Fruit fly (Drosophila melanogaster) whole organism, embryonic: ENCODE measurements around the gene Df31.

Source experiments
- Antp ChIP-seq: fragments of 200-800 bp; sonication (Bioruptor generic); optimal IDR thresholded peaks from 3 replicates; lab custom pipeline; 2016; ENCODE audit warnings: missing biosample characterization, missing genetic modification characterization
- Awh ChIP-seq: fragments of 200-800 bp; sonication (Bioruptor generic); IDR thresholded peaks from 2 replicates; pipeline ENCODE4, ENCODE4 v1.3.6; 2022; ENCODE audit warnings: missing biosample characterization, missing genetic modification characterization
- CG10267 ChIP-seq: fragments of 200-800 bp; sonication (Bioruptor generic); optimal IDR thresholded peaks from 2 replicates; lab custom pipeline; 2018; ENCODE audit warnings: missing biosample characterization, mild to moderate bottlenecking, missing genetic modification characterization, moderate library complexity
- CG11695 ChIP-seq: fragments of 200-800 bp; sonication (Bioruptor generic); IDR thresholded peaks from 3 replicates; pipeline ENCODE4 v1.3.6; 2022; ENCODE audit warnings: missing biosample characterization, missing genetic modification characterization
- CG11696 ChIP-seq: fragments of 200-800 bp; sonication (Bioruptor generic); IDR thresholded peaks from 2 replicates; pipeline ENCODE4 v1.3.6; 2022; ENCODE audit warnings: missing biosample characterization, missing genetic modification characterization
- CG1529 ChIP-seq: fragments of 200-800 bp; sonication (Bioruptor generic); optimal IDR thresholded peaks from 3 replicates; lab custom pipeline; 2018; ENCODE audit warnings: missing biosample characterization, missing genetic modification characterization
- CG1832 ChIP-seq: fragments of 200-800 bp; sonication (Bioruptor generic); optimal IDR thresholded peaks from 2 replicates; lab custom pipeline; 2017; ENCODE audit warnings: missing biosample characterization, mild to moderate bottlenecking, missing genetic modification characterization, inconsistent platforms
- CG18619 ChIP-seq: fragments of 200-800 bp; sonication (Bioruptor generic); optimal IDR thresholded peaks from 3 replicates; lab custom pipeline; 2017; ENCODE audit warnings: missing biosample characterization, mild to moderate bottlenecking, missing genetic modification characterization
- CG34224 ChIP-seq: fragments of 200-800 bp; sonication (Bioruptor generic); IDR thresholded peaks from 3 replicates; pipeline ENCODE4 v1.3.6; 2022; ENCODE audit warnings: missing biosample characterization, missing genetic modification characterization; ENCODE audit not compliant: partially characterized antibody
- CG4328 ChIP-seq: fragments of 200-800 bp; sonication (Bioruptor generic); optimal IDR thresholded peaks from 3 replicates; lab custom pipeline; 2017; ENCODE audit warnings: missing biosample characterization, missing genetic modification reagents, missing genetic modification characterization
- CG6791 ChIP-seq: fragments of 200-800 bp; sonication (Bioruptor generic); IDR thresholded peaks from 3 replicates; pipeline ENCODE4 v1.3.6; 2022; ENCODE audit warnings: missing biosample characterization, missing genetic modification characterization; ENCODE audit not compliant: partially characterized antibody
- CG7745 ChIP-seq: fragments of 200-800 bp; sonication (Bioruptor generic); optimal IDR thresholded peaks from 2 replicates; lab custom pipeline; 2018; ENCODE audit warnings: missing biosample characterization, mild to moderate bottlenecking, missing genetic modification characterization, moderate library complexity
- CG8388 ChIP-seq: fragments of 200-800 bp; sonication (Bioruptor generic); optimal IDR thresholded peaks from 2 replicates; lab custom pipeline; 2019; ENCODE audit warnings: missing biosample characterization, mild to moderate bottlenecking, missing genetic modification characterization, moderate library complexity
- CG9876 ChIP-seq: fragments of 200-800 bp; sonication (Bioruptor generic); optimal IDR thresholded peaks from 2 replicates; lab custom pipeline; 2016; ENCODE audit warnings: missing biosample characterization, missing genetic modification characterization
- Dbx ChIP-seq: fragments of 200-800 bp; sonication (Bioruptor generic); IDR thresholded peaks from 3 replicates; pipeline ENCODE4 v1.3.6; 2022; ENCODE audit warnings: missing biosample characterization, missing genetic modification characterization
- Deaf1 ChIP-seq: fragments of 200-800 bp; optimal IDR thresholded peaks from 3 replicates; lab custom pipeline; 2019; ENCODE audit warnings: missing biosample characterization, mild to moderate bottlenecking, missing genetic modification characterization, moderate library complexity
- Dfd ChIP-seq, 2 experiments: fragments of >200 bp; optimal IDR thresholded peaks; 2 replicates each; lab custom pipeline; 2017; ENCODE audit warnings: missing biosample characterization in 2 of 2, missing genetic modification characterization in 2 of 2
- Dll ChIP-seq: fragments of 200-800 bp; sonication (Bioruptor generic); IDR thresholded peaks from 4 replicates; pipeline ENCODE4 v1.3.6; 2022; ENCODE audit warnings: missing biosample characterization, missing genetic modification characterization; ENCODE audit not compliant: partially characterized antibody
- Dref ChIP-seq: fragments of 200-800 bp; sonication (Bioruptor generic); IDR thresholded peaks from 2 replicates; pipeline ENCODE4 v1.3.6; 2022; ENCODE audit warnings: missing biosample characterization, missing genetic modification characterization
- Ets65A ChIP-seq: fragments of 200-800 bp; sonication (Bioruptor generic); peaks from one replicate; lab custom pipeline; 2016; ENCODE audit warnings: missing biosample characterization, missing genetic modification characterization
- Fer1 ChIP-seq: fragments of 200-800 bp; sonication (Bioruptor generic); optimal IDR thresholded peaks from 2 replicates; lab custom pipeline; 2017; ENCODE audit warnings: missing biosample characterization, mild to moderate bottlenecking, missing genetic modification characterization
- HLH3B ChIP-seq: fragments of 200-800 bp; sonication (Bioruptor generic); IDR thresholded peaks from 2 replicates; pipeline ENCODE4 v1.3.6; 2022; ENCODE audit warnings: missing biosample characterization, missing genetic modification characterization
- Med ChIP-seq: fragments of 200-800 bp; sonication (Bioruptor generic); peaks from one replicate; lab custom pipeline; 2016; ENCODE audit warnings: missing biosample characterization, missing genetic modification characterization, mild to moderate bottlenecking, inconsistent platforms, moderate library complexity
- NfI ChIP-seq: fragments of 200-800 bp; sonication (Bioruptor generic); optimal IDR thresholded peaks from 3 replicates; lab custom pipeline; 2018; ENCODE audit warnings: missing biosample characterization, mild to moderate bottlenecking, missing genetic modification characterization, moderate library complexity
- Oli ChIP-seq: fragments of 200-800 bp; sonication (Bioruptor generic); optimal IDR thresholded peaks from 2 replicates; lab custom pipeline; 2018; ENCODE audit warnings: missing biosample characterization, mild to moderate bottlenecking, missing genetic modification characterization, moderate library complexity
- Ptx1 ChIP-seq: fragments of 200-800 bp; sonication (Bioruptor generic); IDR thresholded peaks from 2 replicates; pipeline ENCODE4 v1.3.6; 2022; ENCODE audit warnings: missing biosample characterization, missing genetic modification characterization
- TFAM ChIP-seq: fragments of 200-800 bp; sonication (Bioruptor generic); optimal IDR thresholded peaks from 2 replicates; lab custom pipeline; 2017; ENCODE audit warnings: missing biosample characterization, missing genetic modification characterization, inconsistent platforms
- Taf1 ChIP-seq: fragments of 200-800 bp; sonication (Bioruptor generic); IDR thresholded peaks from 2 replicates; pipeline ENCODE4 v1.3.6; 2022; ENCODE audit warnings: missing biosample characterization, missing genetic modification characterization
- ac ChIP-seq: fragments of 200-800 bp; sonication (Bioruptor generic); optimal IDR thresholded peaks from 3 replicates; lab custom pipeline; 2017; ENCODE audit warnings: missing biosample characterization, mild to moderate bottlenecking, missing genetic modification characterization
- al ChIP-seq: fragments of 200-800 bp; sonication (Bioruptor generic); IDR thresholded peaks from 2 replicates; pipeline ENCODE4 v1.3.6; 2022; ENCODE audit warnings: missing biosample characterization, missing genetic modification characterization
- aop ChIP-seq: fragments of 200-800 bp; sonication (Bioruptor generic); IDR thresholded peaks from 2 replicates; pipeline ENCODE4 v1.3.6; 2022; ENCODE audit warnings: missing biosample characterization, missing genetic modification characterization
- br ChIP-seq: fragments of >200 bp; optimal IDR thresholded peaks from 2 replicates; lab custom pipeline; 2017
- bsh ChIP-seq, 2 experiments: fragments of 200-800 bp; sonication (Bioruptor generic); optimal IDR thresholded peaks; 2 replicates each; lab custom pipeline; 2017 to 2018; ENCODE audit warnings: mild to moderate bottlenecking in 2 of 2, missing biosample characterization in 2 of 2, missing genetic modification characterization in 2 of 2, moderate library complexity in 1 of 2
- ci ChIP-seq: fragments of 200-800 bp; sonication (Bioruptor generic); IDR thresholded peaks from 3 replicates; pipeline ENCODE4 v1.3.6; 2022; ENCODE audit warnings: missing biosample characterization, missing genetic modification characterization
- hb ChIP-seq: fragments of 200-800 bp; sonication (Bioruptor generic); IDR thresholded peaks from 3 replicates; pipeline ENCODE4 v1.3.6; 2022; ENCODE audit warnings: missing biosample characterization, missing genetic modification characterization; ENCODE audit not compliant: partially characterized antibody
- ken ChIP-seq: fragments of 200-800 bp; sonication (Bioruptor generic); IDR thresholded peaks from 3 replicates; pipeline ENCODE4 v1.3.6; 2022; ENCODE audit warnings: missing biosample characterization, missing genetic modification characterization
- lola ChIP-seq, 3 experiments: fragments of >200 bp in 2 of 3; fragments of 200-800 bp in 1 of 3; sonication (Bioruptor generic) in 1 of 3; optimal IDR thresholded peaks; 2 replicates each; lab custom pipeline; 2017 to 2019; ENCODE audit warnings: missing biosample characterization in 3 of 3, missing genetic modification characterization in 3 of 3, mild to moderate bottlenecking in 1 of 3, moderate library complexity in 1 of 3
- nmo ChIP-seq: fragments of 200-800 bp; sonication (Bioruptor generic); optimal IDR thresholded peaks from 2 replicates; lab custom pipeline; 2018; ENCODE audit warnings: missing biosample characterization, mild to moderate bottlenecking, missing genetic modification characterization, moderate library complexity
- nom ChIP-seq: fragments of 200-800 bp; sonication (Bioruptor generic); optimal IDR thresholded peaks from 2 replicates; lab custom pipeline; 2017; ENCODE audit warnings: missing biosample characterization, missing genetic modification characterization, mild to moderate bottlenecking, moderate library complexity, missing genetic modification reagents
- onecut ChIP-seq: fragments of 200-800 bp; sonication (Bioruptor generic); IDR thresholded peaks from 2 replicates; pipeline ENCODE4 v1.3.6; 2022; ENCODE audit warnings: missing biosample characterization, missing genetic modification characterization
- pb ChIP-seq: fragments of 200-800 bp; sonication (Bioruptor generic); optimal IDR thresholded peaks from 3 replicates; lab custom pipeline; 2016; ENCODE audit warnings: missing biosample characterization, missing genetic modification characterization
- phol ChIP-seq: fragments of 200-800 bp; sonication (Bioruptor generic); optimal IDR thresholded peaks from 3 replicates; lab custom pipeline; 2018; ENCODE audit warnings: missing biosample characterization, mild to moderate bottlenecking, missing genetic modification characterization, moderate library complexity
- pnt ChIP-seq: fragments of 200-800 bp; sonication (Bioruptor generic); optimal IDR thresholded peaks from 3 replicates; lab custom pipeline; 2016; ENCODE audit warnings: missing biosample characterization, missing genetic modification characterization
- rib ChIP-seq: fragments of 200-800 bp; sonication (Bioruptor generic); IDR thresholded peaks from 2 replicates; pipeline ENCODE4 v1.3.6; 2022; ENCODE audit warnings: missing biosample characterization, missing genetic modification characterization
- sens ChIP-seq: fragments of 200-800 bp; sonication (Bioruptor generic); peaks from one replicate; lab custom pipeline; 2016; ENCODE audit warnings: missing biosample characterization, missing genetic modification characterization
- tgo ChIP-seq: fragments of 200-800 bp; sonication (Bioruptor generic); IDR thresholded peaks from 3 replicates; pipeline ENCODE4 v1.3.6; 2022; ENCODE audit warnings: missing biosample characterization, missing genetic modification characterization
- toy ChIP-seq: fragments of 200-800 bp; sonication (Bioruptor generic); IDR thresholded peaks from 2 replicates; pipeline ENCODE4 v1.3.6; 2022; ENCODE audit warnings: missing biosample characterization, missing genetic modification characterization
- trh ChIP-seq: fragments of 200-800 bp; sonication (Bioruptor generic); optimal IDR thresholded peaks from 2 replicates; lab custom pipeline; 2016; ENCODE audit warnings: missing biosample characterization, missing genetic modification characterization
- ttk ChIP-seq: fragments of 200-800 bp; sonication (Bioruptor generic); IDR thresholded peaks from 2 replicates; pipeline ENCODE4 v2.1.2; 2022; ENCODE audit warnings: missing biosample characterization, missing genetic modification characterization
- zen2 ChIP-seq: fragments of 200-800 bp; sonication (Bioruptor generic); IDR thresholded peaks from 3 replicates; pipeline ENCODE4 v1.3.6; 2022; ENCODE audit warnings: missing biosample characterization, missing genetic modification characterization; ENCODE audit not compliant: partially characterized antibody

Df31 gene

dm6 chr2L:21628533-21628932 is 1.2 kb downstream of the Df31 start (continued):
- TF ChIP-seq NfI = no peak
- no peak for TF ChIP-seq trh
- no peak for TF ChIP-seq onecut (GFP tag; lab: Robert Waterston, UW)
- no peak for TF ChIP-seq zen2 (GFP tag; lab: Robert Waterston, UW)
- TF ChIP-seq Awh (GFP tag; lab: Robert Waterston, UW) = no peak
- no peak for TF ChIP-seq tgo
- no peak for TF ChIP-seq CG9876 (GFP tag; lab: Kevin White, UChicago)
- TF ChIP-seq nmo (GFP tag; lab: Kevin White, UChicago) = no peak
- no peak for TF ChIP-seq CG11696 (GFP tag; lab: Robert Waterston, UW)
- TF ChIP-seq hb (GFP tag; lab: Robert Waterston, UW) = no peak
- no peak for TF ChIP-seq CG11695 (GFP tag; lab: Robert Waterston, UW)
- TF ChIP-seq bsh (GFP tag; optimal IDR thresholded peaks at IDR 0.05; lab: Kevin White, UChicago) = no peak
- no peak for TF ChIP-seq CG18619 (GFP tag; lab: Kevin White, UChicago)
- 0 out of 3 replicates have a peak, but pooled peaks have one; percentile 44 for TF ChIP-seq CG6791 (GFP tag; lab: Robert Waterston, UW)
- TF ChIP-seq pnt (GFP tag; lab: Kevin White, UChicago) = no peak
- no peak for TF ChIP-seq aop (GFP tag; lab: Robert Waterston, UW)
- TF ChIP-seq CG1832 (GFP tag; lab: Kevin White, UChicago) = no peak
- no peak for TF ChIP-seq Dbx (GFP tag; lab: Robert Waterston, UW)
- no peak for TF ChIP-seq CG10267 (tag; lab: Kevin White, UChicago)
- TF ChIP-seq pb (GFP tag; lab: Kevin White, UChicago) = no peak
- no peak for TF ChIP-seq nom (GFP tag; lab: Kevin White, UChicago)
- TF ChIP-seq CG34224 (GFP tag; lab: Robert Waterston, UW) = no peak; the same call in 2 of the 3 replicates
- TF ChIP-seq sens (GFP tag; lab: Kevin White, UChicago) = peak; percentile 65
- TF ChIP-seq al (GFP tag; lab: Robert Waterston, UW) = no peak

- 0 out of 3 replicates have a peak, but pooled peaks have one; percentile 17 for TF ChIP-seq ken (GFP tag; lab: Robert Waterston, UW)
- TF ChIP-seq CG1529 (GFP tag; lab: Kevin White, UChicago) = no peak
- TF ChIP-seq ci (GFP tag; lab: Robert Waterston, UW) = 0 out of 3 replicates have a peak, but pooled peaks have one; percentile 28
- TF ChIP-seq HLH3B (GFP tag; lab: Robert Waterston, UW) = 0 out of 2 replicates have a peak, but pooled peaks have one; percentile 8
- no peak for TF ChIP-seq Ptx1
- TF ChIP-seq ttk (GFP tag; lab: Robert Waterston, UW) = peak; percentile 8; the same call in 1 of the 2 replicates
- TF ChIP-seq Deaf1 (tag; lab: Kevin White, UChicago) = peak; percentile 13
- TF ChIP-seq Med = peak; percentile 53
- TF ChIP-seq, all 482 proteins: peak for 6
These were observed 1.8 kb downstream of the Df31 start for dm6 chr2L:21627957-21628356.

dm6 chr2L:21624472-21624787 is 5.3 kb downstream of the Df31 start:
- TF ChIP-seq Dref (peak; percentile 65), CG4328 (no peak), Dll (peak; percentile 59; the same call in 3 of the 4 replicates), br (no peak), lola (GFP tag; optimal IDR thresholded peaks at IDR 0.05; lab: Kevin White, UChicago) (no peak), Oli (no peak), ac (GFP tag; lab: Kevin White, UChicago) (no peak), Antp (GFP tag; lab: Kevin White, UChicago) (no peak), CG11695 (GFP tag; lab: Robert Waterston, UW) (no peak), Ets65A (GFP tag; lab: Kevin White, UChicago) (no peak), CG7745 (tag; lab: Kevin White, UChicago) (no peak), Dfd (GFP tag; optimal IDR thresholded peaks at IDR 0.05; lab: Kevin White, UChicago) (no peak), Fer1 (no peak), TFAM (GFP tag; lab: Kevin White, UChicago) (no peak), Taf1 (GFP tag; lab: Robert Waterston, UW) (no peak), phol (no peak), toy (GFP tag; lab: Robert Waterston, UW) (no peak), rib (GFP tag; lab: Robert Waterston, UW) (no peak), NfI (no peak), CG8388 (GFP tag; lab: Kevin White, UChicago) (no peak)
